Worm (Caenorhabditis elegans) whole organism, early embryonic: Measurements from ENCODE around the gene clec-25.

Source experiments
- ama-1 ChIP-seq: fragments of 150-350 bp; optimal IDR thresholded peaks from 2 replicates; lab custom pipeline; 2014
- flt-1 ChIP-seq: fragments of 200-800 bp; sonication (Bioruptor generic); IDR thresholded peaks from 2 replicates; pipeline ENCODE4 v1.3.6; 2022; ENCODE audit warnings: missing genetic modification characterization, missing compliant biosample characterization

DNA sequence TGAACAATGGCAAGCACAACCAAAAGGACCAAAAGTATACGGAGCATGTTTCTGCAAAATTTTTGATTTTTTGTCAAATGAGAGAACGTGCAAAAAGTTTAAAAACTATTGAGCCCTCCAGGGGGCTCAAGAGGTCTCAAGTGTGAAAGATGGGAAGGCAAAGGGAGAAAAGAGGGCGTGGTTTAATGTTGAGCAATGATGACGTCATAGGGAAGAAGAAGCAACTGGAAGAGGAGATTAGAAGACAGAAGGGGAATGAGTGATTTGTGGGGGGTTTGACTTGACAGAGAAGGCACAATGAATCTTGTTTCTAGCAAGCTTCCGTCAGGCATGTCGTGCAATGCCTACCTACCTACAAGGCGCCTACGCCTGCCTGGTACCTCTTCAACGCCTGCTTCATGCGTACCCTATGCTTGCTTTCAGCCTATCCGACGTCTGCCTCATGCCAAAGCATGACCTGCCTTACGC, 21.7 kb upstream of the clec-25 start, which contains the start of gene T20B3.14:
- no peak for TF ChIP-seq flt-1 (GFP tag; lab: Robert Waterston, UW)
- TF ChIP-seq ama-1 (lab: Kevin White, UChicago), result no peak
